Fruit fly (Drosophila melanogaster) whole organism, prepupa: ENCODE measurements around the gene CG11598.
A peak's percentile ranks its signal among the peaks of the same experiment; 100 is the strongest.

Experiments used
- CG10631 ChIP-seq: fragments of 200-800 bp; sonication (Bioruptor generic); optimal IDR thresholded peaks from 2 replicates; lab custom pipeline; 2016; ENCODE audit warnings: missing biosample characterization, missing genetic modification characterization
- CG10669 ChIP-seq: fragments of 200-800 bp; sonication (Bioruptor generic); optimal IDR thresholded peaks from 3 replicates; lab custom pipeline; 2018; ENCODE audit warnings: missing biosample characterization, mild to moderate bottlenecking, missing genetic modification characterization, moderate library complexity
- CG11294 ChIP-seq: fragments of 200-800 bp; sonication (Bioruptor generic); IDR thresholded peaks from 2 replicates; pipeline ENCODE4 v1.3.6; 2022; ENCODE audit warnings: missing biosample characterization, missing genetic modification characterization
- CG11762 ChIP-seq: fragments of 200-800 bp; sonication (Bioruptor generic); optimal IDR thresholded peaks from 3 replicates; lab custom pipeline; 2016; ENCODE audit warnings: missing biosample characterization, missing genetic modification characterization; ENCODE audit not compliant: insufficient read depth
- CG31627 ChIP-seq: fragments of 200-800 bp; sonication (Bioruptor generic); optimal IDR thresholded peaks from 3 replicates; lab custom pipeline; 2016; ENCODE audit warnings: missing biosample characterization, missing genetic modification characterization
- CG32006 ChIP-seq: fragments of 200-800 bp; sonication (Bioruptor generic); optimal IDR thresholded peaks from 3 replicates; lab custom pipeline; 2017; ENCODE audit warnings: missing biosample characterization, mild to moderate bottlenecking, missing genetic modification characterization
- CG34406 ChIP-seq: fragments of 200-800 bp; sonication (Bioruptor generic); optimal IDR thresholded peaks from 3 replicates; lab custom pipeline; 2016; ENCODE audit warnings: missing biosample characterization, missing genetic modification characterization
- CG3919 ChIP-seq: fragments of 200-800 bp; sonication (Bioruptor generic); optimal IDR thresholded peaks from 3 replicates; lab custom pipeline; 2016; ENCODE audit warnings: missing biosample characterization, missing genetic modification characterization
- CG6163 ChIP-seq: fragments of 200-800 bp; sonication (Bioruptor generic); IDR thresholded peaks from 3 replicates; pipeline ENCODE4 v1.3.6; 2022; ENCODE audit warnings: missing biosample characterization, missing genetic modification characterization
- CG6808 ChIP-seq: fragments of 200-800 bp; sonication (Bioruptor generic); optimal IDR thresholded peaks from 3 replicates; lab custom pipeline; 2017; ENCODE audit warnings: missing biosample characterization, missing genetic modification characterization, mild to moderate bottlenecking, moderate library complexity, missing genetic modification reagents
- CG6854 ChIP-seq: fragments of 200-800 bp; sonication (Bioruptor generic); optimal IDR thresholded peaks from 2 replicates; lab custom pipeline; 2017; ENCODE audit warnings: missing biosample characterization, mild to moderate bottlenecking, missing genetic modification characterization
- CG7368 ChIP-seq: fragments of 200-800 bp; sonication (Bioruptor generic); optimal IDR thresholded peaks from 3 replicates; lab custom pipeline; 2016; ENCODE audit warnings: missing biosample characterization, missing genetic modification characterization
- CG8119 ChIP-seq: fragments of 200-800 bp; sonication (Bioruptor generic); IDR thresholded peaks from 3 replicates; pipeline ENCODE4 v1.3.6; 2022; ENCODE audit warnings: missing biosample characterization, missing genetic modification characterization
- CG8319 ChIP-seq: fragments of 200-800 bp; sonication (Bioruptor generic); optimal IDR thresholded peaks from 3 replicates; lab custom pipeline; 2016; ENCODE audit warnings: missing biosample characterization, missing genetic modification characterization
- CG8632 ChIP-seq: fragments of 200-800 bp; sonication (Bioruptor generic); optimal IDR thresholded peaks from 3 replicates; lab custom pipeline; 2016; ENCODE audit warnings: missing biosample characterization, missing genetic modification characterization
- CG9139 ChIP-seq: fragments of 200-800 bp; sonication (Bioruptor generic); optimal IDR thresholded peaks from 3 replicates; lab custom pipeline; 2017; ENCODE audit warnings: missing biosample characterization, mild to moderate bottlenecking, missing genetic modification characterization
- Eip75B ChIP-seq: fragments of 200-800 bp; sonication (Bioruptor generic); optimal IDR thresholded peaks from 3 replicates; lab custom pipeline; 2016; ENCODE audit warnings: missing biosample characterization, missing genetic modification characterization
- Eip78C ChIP-seq: fragments of 200-800 bp; sonication (Bioruptor generic); peaks from one replicate; lab custom pipeline; 2016; ENCODE audit warnings: missing biosample characterization, missing genetic modification characterization
- Eip93F ChIP-seq: fragments of 200-800 bp; sonication (Bioruptor generic); optimal IDR thresholded peaks from 2 replicates; lab custom pipeline; 2016; ENCODE audit warnings: missing biosample characterization, mild to moderate bottlenecking, missing genetic modification characterization
- Ets96B ChIP-seq: fragments of 200-800 bp; optimal IDR thresholded peaks from 2 replicates; lab custom pipeline; 2019; ENCODE audit warnings: missing biosample characterization, mild to moderate bottlenecking, missing genetic modification characterization, moderate library complexity
- Hr38 ChIP-seq: sonication (Bioruptor generic); optimal IDR thresholded peaks from 2 replicates; lab custom pipeline; 2016; ENCODE audit warnings: missing biosample characterization, missing genetic modification characterization
- Lpt ChIP-seq: fragments of 200-800 bp; sonication (Bioruptor generic); optimal IDR thresholded peaks from 3 replicates; lab custom pipeline; 2016; ENCODE audit warnings: missing biosample characterization, missing genetic modification characterization
- Sox102F ChIP-seq: fragments of 200-800 bp; sonication (Bioruptor generic); optimal IDR thresholded peaks from 2 replicates; lab custom pipeline; 2016; ENCODE audit warnings: missing biosample characterization, mild to moderate bottlenecking, missing genetic modification characterization
- Sox14 ChIP-seq: fragments of 200-800 bp; sonication (Bioruptor generic); optimal IDR thresholded peaks from 3 replicates; lab custom pipeline; 2016; ENCODE audit warnings: missing biosample characterization, missing genetic modification characterization
- achi ChIP-seq: fragments of 200-800 bp; sonication (Bioruptor generic); optimal IDR thresholded peaks from 3 replicates; lab custom pipeline; 2016; ENCODE audit warnings: missing biosample characterization, missing genetic modification characterization
- cyc ChIP-seq: fragments of 200-800 bp; sonication (Bioruptor generic); optimal IDR thresholded peaks from 3 replicates; lab custom pipeline; 2016; ENCODE audit warnings: missing biosample characterization, missing genetic modification characterization
- dac ChIP-seq: fragments of 200-800 bp; sonication (Bioruptor generic); optimal IDR thresholded peaks from 2 replicates; lab custom pipeline; 2017; ENCODE audit warnings: missing biosample characterization, mild to moderate bottlenecking, missing genetic modification characterization
- eg ChIP-seq: fragments of 200-800 bp; sonication (Bioruptor generic); IDR thresholded peaks from 3 replicates; pipeline ENCODE4 v1.3.6; 2022; ENCODE audit warnings: missing biosample characterization, missing genetic modification characterization
- esn ChIP-seq: fragments of 200-800 bp; sonication (Bioruptor generic); optimal IDR thresholded peaks from 2 replicates; lab custom pipeline; 2016; ENCODE audit warnings: missing biosample characterization, mild to moderate bottlenecking, missing genetic modification characterization, moderate library complexity
- fd59A ChIP-seq: fragments of 200-800 bp; sonication (Bioruptor generic); optimal IDR thresholded peaks from 2 replicates; lab custom pipeline; 2017; ENCODE audit warnings: missing biosample characterization, mild to moderate bottlenecking, missing genetic modification characterization, missing genetic modification reagents
- fd85E ChIP-seq: fragments of 200-800 bp; sonication (Bioruptor generic); optimal IDR thresholded peaks from 3 replicates; lab custom pipeline; 2016; ENCODE audit warnings: missing biosample characterization, missing genetic modification characterization
- lz ChIP-seq: fragments of 200-800 bp; sonication (Bioruptor generic); optimal IDR thresholded peaks from 3 replicates; lab custom pipeline; 2016; ENCODE audit warnings: missing biosample characterization, missing genetic modification characterization
- net ChIP-seq: fragments of 200-800 bp; sonication (Bioruptor generic); optimal IDR thresholded peaks from 3 replicates; lab custom pipeline; 2016; ENCODE audit warnings: missing biosample characterization, missing genetic modification characterization
- pdm3 ChIP-seq: fragments of 200-800 bp; sonication (Bioruptor generic); optimal IDR thresholded peaks from 3 replicates; lab custom pipeline; 2016; ENCODE audit warnings: missing biosample characterization, missing genetic modification characterization
- salr ChIP-seq, 2 experiments: fragments of 200-800 bp; sonication (Bioruptor generic); optimal IDR thresholded peaks; 3 replicates each; lab custom pipeline; 2016 to 2018; ENCODE audit warnings: missing biosample characterization in 2 of 2, missing genetic modification characterization in 2 of 2, mild to moderate bottlenecking in 1 of 2
- spab ChIP-seq: fragments of 200-800 bp; sonication (Bioruptor generic); optimal IDR thresholded peaks from 2 replicates; lab custom pipeline; 2017; ENCODE audit warnings: missing biosample characterization, mild to moderate bottlenecking, missing genetic modification characterization, missing genetic modification reagents
- topi ChIP-seq: fragments of 200-800 bp; sonication (Bioruptor generic); optimal IDR thresholded peaks from 3 replicates; lab custom pipeline; 2016; ENCODE audit warnings: missing biosample characterization, missing genetic modification characterization
- vri ChIP-seq: fragments of 200-800 bp; sonication (Bioruptor generic); optimal IDR thresholded peaks from 3 replicates; lab custom pipeline; 2016; ENCODE audit warnings: missing biosample characterization, mild to moderate bottlenecking, missing genetic modification characterization

The CG11598 gene

DNA sequence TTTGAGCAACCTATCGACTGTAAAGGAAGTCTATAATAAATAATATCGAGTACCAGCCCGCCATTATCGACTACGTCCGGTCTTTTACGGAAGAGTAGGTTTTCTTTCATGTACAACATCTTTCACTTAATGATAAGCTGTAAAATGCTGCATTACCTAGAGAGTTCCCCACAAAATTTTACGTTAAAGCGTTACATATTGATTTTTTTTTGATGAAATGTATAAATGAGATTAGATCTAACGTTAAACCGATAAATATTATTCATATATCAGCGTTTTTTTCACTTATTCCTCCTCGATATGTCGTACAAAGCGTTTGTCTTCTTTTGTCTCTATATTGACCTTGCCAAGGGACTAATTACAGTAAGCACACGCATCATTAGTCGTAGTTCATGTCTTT, at the start of gene CG11598:
TSS of gene CG11598 (plus strand) at position 301 of the 400 bp plus-strand sequence.
- no peak for TF ChIP-seq Eip78C (GFP tag; lab: Kevin White, UChicago)
- TF ChIP-seq fd59A (GFP tag; lab: Kevin White, UChicago), result no peak
- TF ChIP-seq cyc (GFP tag; lab: Kevin White, UChicago), result no peak
- no peak for TF ChIP-seq CG6808 (GFP tag; lab: Kevin White, UChicago)
- no peak for TF ChIP-seq spab (GFP tag; lab: Kevin White, UChicago)
- TF ChIP-seq, all 60 proteins: peak for 0

DNA sequence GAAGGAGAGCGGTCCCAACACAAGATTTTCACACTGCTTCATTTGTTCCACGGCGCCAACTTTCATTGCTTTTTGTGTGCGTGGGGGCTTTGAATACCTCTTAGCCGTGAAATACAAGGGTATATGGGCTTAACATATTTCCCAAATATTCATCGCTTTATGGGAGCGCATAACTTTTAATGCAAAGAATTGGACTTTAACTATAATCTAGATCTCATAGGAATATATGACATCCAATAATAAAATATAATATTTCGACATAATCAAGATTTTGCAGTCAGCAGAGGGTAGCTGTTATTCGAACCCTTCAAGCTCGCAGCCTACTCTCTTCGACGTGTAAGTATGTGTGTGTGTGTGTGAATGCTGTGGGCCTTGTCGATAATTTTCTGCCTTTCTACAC, 43.0 kb upstream of the CG11598 start:
- TF ChIP-seq CG32006 (peak; percentile 5), Eip93F (GFP tag; lab: Kevin White, UChicago) (no peak), CG10669 (GFP tag; lab: Kevin White, UChicago) (no peak), Lpt (no peak), CG8319 (GFP tag; lab: Kevin White, UChicago) (no peak)

dm6 chr3R:12595187-12595889, 39.4 kb upstream of the CG11598 start, which contains the start of gene Octbeta2R:
Gene Octbeta2R (minus strand): TSS chr3R:12595725.
- TF ChIP-seq fd85E, result no peak
- TF ChIP-seq CG32006, result no peak
- no peak for TF ChIP-seq CG31627 (GFP tag; lab: Kevin White, UChicago)
- no peak for TF ChIP-seq Lpt
- no peak for TF ChIP-seq achi
- TF ChIP-seq net (GFP tag; lab: Kevin White, UChicago), result no peak
- TF ChIP-seq eg (GFP tag; lab: Robert Waterston, UW), result no peak
- no peak for TF ChIP-seq CG6163 (GFP tag; lab: Robert Waterston, UW)
- TF ChIP-seq Sox102F, result no peak
- no peak for TF ChIP-seq CG10631 (GFP tag; lab: Kevin White, UChicago)
- TF ChIP-seq topi, result no peak
- TF ChIP-seq CG8319 (GFP tag; lab: Kevin White, UChicago), result no peak
- no peak for TF ChIP-seq vri (GFP tag; lab: Kevin White, UChicago)
- TF ChIP-seq Eip75B, result no peak

DNA sequence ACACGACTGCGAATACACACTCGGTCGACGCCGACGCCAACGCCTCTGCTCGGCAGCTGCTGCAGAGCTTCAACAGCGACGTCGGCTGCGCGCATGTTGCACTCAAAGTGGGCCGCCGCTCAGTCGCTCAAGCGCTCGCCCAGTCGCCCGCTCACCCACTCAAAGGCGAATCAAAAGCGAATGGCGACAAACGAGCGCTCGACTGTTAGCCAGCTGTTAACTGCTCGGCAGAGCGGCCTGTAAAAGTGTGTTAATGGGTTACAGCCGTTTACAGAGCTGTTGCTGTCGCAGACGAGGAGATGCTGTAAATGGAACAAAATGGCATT, 38.9 kb upstream of the CG11598 start:
- TF ChIP-seq Sox102F (no peak), CG6854 (GFP tag; lab: Kevin White, UChicago) (no peak), CG10631 (GFP tag; lab: Kevin White, UChicago) (no peak), CG31627 (GFP tag; lab: Kevin White, UChicago) (no peak), pdm3 (no peak), CG11762 (GFP tag; lab: Kevin White, UChicago) (no peak), Ets96B (tag; lab: Kevin White, UChicago) (no peak), CG8632 (GFP tag; lab: Kevin White, UChicago) (no peak), achi (no peak), CG8119 (GFP tag; lab: Robert Waterston, UW) (no peak), Sox14 (no peak)

- no peak for TF ChIP-seq CG9139 (GFP tag; lab: Kevin White, UChicago)
- no peak for TF ChIP-seq CG11294 (GFP tag; lab: Robert Waterston, UW)
- TF ChIP-seq Eip75B, result no peak
- TF ChIP-seq CG10631 (GFP tag; lab: Kevin White, UChicago), result no peak
- no peak for TF ChIP-seq salr (GFP tag; optimal IDR thresholded peaks at IDR 0.05; lab: Kevin White, UChicago)
- no peak for TF ChIP-seq Hr38 (GFP tag; lab: Kevin White, UChicago)
- no peak for TF ChIP-seq dac
- TF ChIP-seq CG7368 (GFP tag; lab: Kevin White, UChicago), result no peak
- TF ChIP-seq CG34406, result no peak
- no peak for TF ChIP-seq Eip78C (GFP tag; lab: Kevin White, UChicago)
- no peak for TF ChIP-seq CG3919 (GFP tag; lab: Kevin White, UChicago)
- TF ChIP-seq esn (GFP tag; lab: Kevin White, UChicago), result no peak
- TF ChIP-seq lz (GFP tag; lab: Kevin White, UChicago), result no peak
- no peak for TF ChIP-seq eg (GFP tag; lab: Robert Waterston, UW)
- no peak for TF ChIP-seq CG6854 (GFP tag; lab: Kevin White, UChicago)
- TF ChIP-seq, all 60 proteins: peak for 0
These were observed 22.7 kb upstream of the CG11598 start for dm6 chr3R:12611973-12612372.
